Worm (Caenorhabditis elegans) whole organism, L3 larva: Measurements from ENCODE around the gene slc-17.1.

Source experiments
- ZK546.5 ChIP-seq: sonication (generic microtip); optimal IDR thresholded peaks from 2 replicates; lab custom pipeline; 2017; ENCODE audit warnings: missing biosample characterization, missing genetic modification characterization
- aly-2 ChIP-seq: fragments of 150-350 bp; optimal IDR thresholded peaks from 2 replicates; lab custom pipeline; 2014; ENCODE audit warnings: missing biosample characterization, missing genetic modification characterization
- ama-1 ChIP-seq: fragments of 150-350 bp; optimal IDR thresholded peaks from 2 replicates; lab custom pipeline; 2018
- ceh-28 ChIP-seq: fragments of 150-350 bp; optimal IDR thresholded peaks from 2 replicates; lab custom pipeline; 2014; ENCODE audit warnings: missing biosample characterization, missing genetic modification reagents, missing genetic modification characterization
- ceh-82 ChIP-seq: fragments of 150-350 bp; optimal IDR thresholded peaks from 2 replicates; lab custom pipeline; 2014; ENCODE audit warnings: missing biosample characterization, missing genetic modification characterization
- egl-27 ChIP-seq: sonication (generic microtip); optimal IDR thresholded peaks from 4 replicates; lab custom pipeline; 2017; ENCODE audit warnings: missing biosample characterization, missing genetic modification reagents, missing genetic modification characterization
- elt-1 ChIP-seq: fragments of 150-350 bp; optimal IDR thresholded peaks from 2 replicates; lab custom pipeline; 2014; ENCODE audit warnings: missing biosample characterization, missing genetic modification characterization
- elt-2 ChIP-seq: sonication (generic microtip); optimal IDR thresholded peaks from 2 replicates; lab custom pipeline; 2016; ENCODE audit warnings: missing genetic modification reagents, mild to moderate bottlenecking, missing genetic modification characterization, missing compliant biosample characterization
- elt-3 ChIP-seq, 3 experiments: fragments of 150-350 bp in 1 of 3; sonication (generic microtip) in 2 of 3; optimal IDR thresholded peaks; 2 replicates in 2 of 3; 4 replicates in 1 of 3; lab custom pipeline; 2014 to 2017; ENCODE audit warnings: missing biosample characterization in 3 of 3, missing genetic modification characterization in 3 of 3
- eor-1 ChIP-seq, 2 experiments: fragments of 150-350 bp; optimal IDR thresholded peaks; 2 replicates each; lab custom pipeline; 2014 to 2018; ENCODE audit warnings: missing biosample characterization in 2 of 2, missing genetic modification characterization in 2 of 2
- fkh-2 ChIP-seq: fragments of 150-350 bp; optimal IDR thresholded peaks from 2 replicates; lab custom pipeline; 2014; ENCODE audit warnings: missing biosample characterization, missing genetic modification reagents, missing genetic modification characterization
- hmg-11 ChIP-seq: sonication (generic microtip); optimal IDR thresholded peaks from 2 replicates; lab custom pipeline; 2016; ENCODE audit warnings: missing genetic modification characterization, missing compliant biosample characterization
- lin-39 ChIP-seq: fragments of 150-350 bp; optimal IDR thresholded peaks from 2 replicates; lab custom pipeline; 2018; ENCODE audit warnings: missing biosample characterization, missing genetic modification reagents, missing genetic modification characterization
- lsy-12 ChIP-seq: sonication (generic microtip); optimal IDR thresholded peaks from 2 replicates; lab custom pipeline; 2016; ENCODE audit warnings: mild to moderate bottlenecking, missing genetic modification characterization, missing compliant biosample characterization
- mdl-1 ChIP-seq: fragments of 150-350 bp; optimal IDR thresholded peaks from 2 replicates; lab custom pipeline; 2014; ENCODE audit warnings: missing biosample characterization, missing genetic modification characterization
- mml-1 ChIP-seq: fragments of 150-350 bp; sonication (generic microtip); optimal IDR thresholded peaks from 3 replicates; lab custom pipeline; 2014; ENCODE audit warnings: missing biosample characterization, missing genetic modification characterization
- nfya-1 ChIP-seq: sonication (generic microtip); optimal IDR thresholded peaks from 2 replicates; lab custom pipeline; 2017; ENCODE audit warnings: missing genetic modification characterization, mild to moderate bottlenecking, missing compliant biosample characterization, antibody characterized with exemption, moderate library complexity; ENCODE audit not compliant: insufficient read depth
- nhr-11 ChIP-seq: fragments of 150-350 bp; optimal IDR thresholded peaks from 2 replicates; lab custom pipeline; 2014; ENCODE audit warnings: missing biosample characterization, missing genetic modification characterization
- nhr-12 ChIP-seq: fragments of 150-350 bp; optimal IDR thresholded peaks from 2 replicates; lab custom pipeline; 2014; ENCODE audit warnings: missing biosample characterization, missing genetic modification characterization
- nhr-23 ChIP-seq: fragments of 150-350 bp; optimal IDR thresholded peaks from 2 replicates; lab custom pipeline; 2014; ENCODE audit warnings: missing biosample characterization, missing genetic modification reagents, missing genetic modification characterization
- nhr-237 ChIP-seq: fragments of 150-350 bp; optimal IDR thresholded peaks from 2 replicates; lab custom pipeline; 2014; ENCODE audit warnings: missing biosample characterization, missing genetic modification characterization
- nhr-67 ChIP-seq: fragments of 150-350 bp; optimal IDR thresholded peaks from 2 replicates; lab custom pipeline; 2014; ENCODE audit warnings: missing biosample characterization, missing genetic modification characterization
- nhr-76 ChIP-seq: fragments of 150-350 bp; sonication (generic microtip); optimal IDR thresholded peaks from 5 replicates; lab custom pipeline; 2014; ENCODE audit warnings: missing biosample characterization, missing genetic modification characterization
- nhr-77 ChIP-seq: fragments of 150-350 bp; optimal IDR thresholded peaks from 2 replicates; lab custom pipeline; 2014; ENCODE audit warnings: missing biosample characterization, missing genetic modification characterization
- pha-4 ChIP-seq: fragments of 150-350 bp; optimal IDR thresholded peaks from 2 replicates; lab custom pipeline; 2014; ENCODE audit warnings: missing biosample characterization, missing genetic modification reagents, missing genetic modification characterization
- pqm-1 ChIP-seq: fragments of 150-350 bp; optimal IDR thresholded peaks from 2 replicates; lab custom pipeline; 2017; ENCODE audit warnings: missing biosample characterization, missing genetic modification characterization, inconsistent platforms
- sea-2 ChIP-seq: fragments of 150-350 bp; sonication (generic microtip); optimal IDR thresholded peaks from 4 replicates; lab custom pipeline; 2014; ENCODE audit warnings: missing biosample characterization, missing genetic modification reagents, missing genetic modification characterization
- skn-1 ChIP-seq: fragments of 150-350 bp; optimal IDR thresholded peaks from 2 replicates; lab custom pipeline; 2014; ENCODE audit warnings: missing biosample characterization, missing genetic modification characterization
- snpc-4 ChIP-seq: fragments of 150-350 bp; optimal IDR thresholded peaks from 2 replicates; lab custom pipeline; 2014; ENCODE audit warnings: missing biosample characterization, missing genetic modification characterization
- unc-62 ChIP-seq: fragments of 150-350 bp; sonication (generic microtip); optimal IDR thresholded peaks from 4 replicates; lab custom pipeline; 2014; ENCODE audit warnings: missing biosample characterization, missing genetic modification reagents, missing genetic modification characterization
- zag-1 ChIP-seq: fragments of 150-350 bp; optimal IDR thresholded peaks from 2 replicates; lab custom pipeline; 2014; ENCODE audit warnings: missing biosample characterization, missing genetic modification characterization
- ztf-11 ChIP-seq: fragments of 150-350 bp; optimal IDR thresholded peaks from 2 replicates; lab custom pipeline; 2014; ENCODE audit warnings: missing biosample characterization, missing genetic modification characterization
- ztf-4 ChIP-seq: fragments of 150-350 bp; optimal IDR thresholded peaks from 2 replicates; lab custom pipeline; 2014; ENCODE audit warnings: missing biosample characterization, missing genetic modification characterization

slc-17.1 gene

ce11 chrX:17505547-17506181, 41.0 kb upstream of the slc-17.1 start (continued):
- TF ChIP-seq unc-62 (GFP tag; lab: Kevin White, UChicago) = peak; percentile 42
- TF ChIP-seq nhr-67 (tag; lab: Kevin White, UChicago) = no peak
- TF ChIP-seq nhr-237 (tag; lab: Kevin White, UChicago) = no peak
- peak; percentile 78 for TF ChIP-seq ceh-28
- TF ChIP-seq ztf-4 = no peak
- TF ChIP-seq lsy-12 (tag; lab: Kevin White, UChicago) = peak; percentile 23
- no peak for TF ChIP-seq mml-1 (tag; lab: Kevin White, UChicago)
- TF ChIP-seq egl-27 (tag; lab: Kevin White, UChicago) = peak; percentile 70
- peak; percentile 87 for TF ChIP-seq mdl-1 (tag; lab: Kevin White, UChicago)
- peak; percentile 85 for TF ChIP-seq elt-2 (tag; lab: Kevin White, UChicago)
- no peak for TF ChIP-seq zag-1 (tag; lab: Kevin White, UChicago)
- TF ChIP-seq nhr-77 (tag; lab: Kevin White, UChicago) = no peak
- TF ChIP-seq skn-1 = no peak
- TF ChIP-seq ZK546.5 = no peak
- no peak for TF ChIP-seq ztf-11
- TF ChIP-seq nhr-11 (tag; lab: Kevin White, UChicago) = peak; percentile 71
- TF ChIP-seq elt-1 (tag; lab: Kevin White, UChicago) = peak; percentile 7
- peak; percentile 58 for TF ChIP-seq pqm-1 (tag; lab: Kevin White, UChicago)
- TF ChIP-seq nhr-12 (tag; lab: Kevin White, UChicago) = no peak
- TF ChIP-seq nhr-23 (tag; lab: Kevin White, UChicago) = peak; percentile 60
- TF ChIP-seq snpc-4 (tag; lab: Kevin White, UChicago) = peak; percentile 28

ce11 chrX:17504447-17504846, 39.7 kb upstream of the slc-17.1 start:
- TF ChIP-seq elt-2 (tag; lab: Kevin White, UChicago) (peak; percentile 51), nhr-76 (tag; lab: Kevin White, UChicago) (no peak), lin-39 (tag; lab: Kevin White, UChicago) (peak; percentile 44), pqm-1 (tag; lab: Kevin White, UChicago) (peak; percentile 42), nhr-77 (tag; lab: Kevin White, UChicago) (no peak), nfya-1 (tag; lab: Kevin White, UChicago) (peak; percentile 13)
- TF ChIP-seq, all 47 proteins: peak for 4

- TF ChIP-seq elt-3 (tag; optimal IDR thresholded peaks at IDR 0.05; lab: Kevin White, UChicago) = no peak
- TF ChIP-seq nhr-76 (tag; lab: Kevin White, UChicago) = no peak
- no peak for TF ChIP-seq mdl-1 (tag; lab: Kevin White, UChicago)
- peak; percentile 48 for TF ChIP-seq elt-2 (tag; lab: Kevin White, UChicago)
- no peak for TF ChIP-seq hmg-11 (tag; lab: Kevin White, UChicago)
- no peak for TF ChIP-seq ZK546.5
- TF ChIP-seq pha-4 (tag; lab: Kevin White, UChicago) = peak; percentile 40
- TF ChIP-seq pqm-1 (tag; lab: Kevin White, UChicago) = peak; percentile 76
- no peak for TF ChIP-seq ztf-11
- TF ChIP-seq, all 47 proteins: peak for 3
Measured at ce11 chrX:17502246-17502645, 37.5 kb upstream of the slc-17.1 start.

ce11 chrX:17486735-17487134, 22.0 kb upstream of the slc-17.1 start, which contains the start of gene npr-24:
Gene npr-24, minus strand, starts transcription at chrX:17486835.
- TF ChIP-seq ztf-11 = no peak
- TF ChIP-seq zag-1 (tag; lab: Kevin White, UChicago) = no peak
- TF ChIP-seq nhr-12 (tag; lab: Kevin White, UChicago) = no peak
- no peak for TF ChIP-seq unc-62 (GFP tag; lab: Kevin White, UChicago)
- no peak for TF ChIP-seq fkh-2 (tag; lab: Kevin White, UChicago)
- no peak for TF ChIP-seq sea-2 (GFP tag; lab: Kevin White, UChicago)
- TF ChIP-seq ZK546.5 = no peak
- no peak for TF ChIP-seq aly-2 (tag; lab: Kevin White, UChicago)

ce11 chrX:17481892-17482515, 17.3 kb upstream of the slc-17.1 start:
- TF ChIP-seq nhr-77 (tag; lab: Kevin White, UChicago) (no peak), ama-1 (lab: Kevin White, UChicago) (peak; percentile 23), eor-1 (tag; optimal IDR thresholded peaks at IDR 0.05; lab: Kevin White, UChicago) (no peak), pqm-1 (tag; lab: Kevin White, UChicago) (peak; percentile 28), ceh-82 (tag; lab: Kevin White, UChicago) (no peak)
